Fruit fly (Drosophila melanogaster) whole organism, embryonic: ENCODE results near the gene Mo25.

Experiments used
- Adf1 ChIP-seq: fragments of 200-800 bp; sonication (Bioruptor generic); IDR thresholded peaks from 2 replicates; pipeline ENCODE4 v1.3.6; 2022; ENCODE audit warnings: missing biosample characterization, missing genetic modification characterization
- CG10431 ChIP-seq: fragments of 200-800 bp; sonication (Bioruptor generic); optimal IDR thresholded peaks from 3 replicates; lab custom pipeline; 2018; ENCODE audit warnings: missing biosample characterization, mild to moderate bottlenecking, missing genetic modification characterization
- CG11093 ChIP-seq: fragments of 200-800 bp; sonication (Bioruptor generic); IDR thresholded peaks from 3 replicates; pipeline ENCODE4 v1.3.6; 2022; ENCODE audit warnings: missing biosample characterization, missing genetic modification characterization
- CG12104 ChIP-seq: fragments of 200-800 bp; sonication (Bioruptor generic); optimal IDR thresholded peaks from 3 replicates; lab custom pipeline; 2016; ENCODE audit warnings: missing biosample characterization, missing genetic modification characterization
- CG12236 ChIP-seq: fragments of 200-800 bp; sonication (Bioruptor generic); optimal IDR thresholded peaks from 2 replicates; lab custom pipeline; 2016; ENCODE audit warnings: missing biosample characterization, missing genetic modification characterization
- CG13123 ChIP-seq: fragments of 200-800 bp; sonication (Bioruptor generic); optimal IDR thresholded peaks from 2 replicates; lab custom pipeline; 2016; ENCODE audit warnings: missing biosample characterization, missing genetic modification characterization
- CG15011 ChIP-seq: fragments of 200-800 bp; sonication (Bioruptor generic); optimal IDR thresholded peaks from 3 replicates; lab custom pipeline; 2018; ENCODE audit warnings: missing biosample characterization, mild to moderate bottlenecking, missing genetic modification characterization
- CG1529 ChIP-seq: fragments of 200-800 bp; sonication (Bioruptor generic); optimal IDR thresholded peaks from 3 replicates; lab custom pipeline; 2018; ENCODE audit warnings: missing biosample characterization, missing genetic modification characterization
- CG1603 ChIP-seq: fragments of 200-800 bp; sonication (Bioruptor generic); optimal IDR thresholded peaks from 2 replicates; lab custom pipeline; 2019; ENCODE audit warnings: missing biosample characterization, mild to moderate bottlenecking, missing genetic modification characterization, moderate library complexity
- CG17328 ChIP-seq: fragments of 200-800 bp; sonication (Bioruptor generic); IDR thresholded peaks from 2 replicates; pipeline ENCODE4 v1.3.6; 2022; ENCODE audit warnings: missing biosample characterization, missing genetic modification characterization
- CG17385 ChIP-seq: fragments of 200-800 bp; sonication (Bioruptor generic); optimal IDR thresholded peaks from 3 replicates; lab custom pipeline; 2018; ENCODE audit warnings: missing biosample characterization, mild to moderate bottlenecking, missing genetic modification characterization
- CG18011 ChIP-seq: fragments of 200-800 bp; sonication (Bioruptor generic); optimal IDR thresholded peaks from 2 replicates; lab custom pipeline; 2017; ENCODE audit warnings: missing biosample characterization, missing genetic modification characterization, mild to moderate bottlenecking, moderate library complexity, missing genotype
- CG2116 ChIP-seq: fragments of 200-800 bp; sonication (Bioruptor generic); optimal IDR thresholded peaks from 3 replicates; lab custom pipeline; 2018; ENCODE audit warnings: missing biosample characterization, mild to moderate bottlenecking, missing genetic modification characterization
- CG33557 ChIP-seq: fragments of 200-800 bp; sonication (Bioruptor generic); optimal IDR thresholded peaks from 2 replicates; lab custom pipeline; 2019; ENCODE audit warnings: missing biosample characterization, mild to moderate bottlenecking, missing genetic modification characterization, moderate library complexity
- CG34224 ChIP-seq: fragments of 200-800 bp; sonication (Bioruptor generic); IDR thresholded peaks from 3 replicates; pipeline ENCODE4 v1.3.6; 2022; ENCODE audit warnings: missing biosample characterization, missing genetic modification characterization; ENCODE audit not compliant: partially characterized antibody
- CG4424 ChIP-seq: fragments of 200-800 bp; sonication (Bioruptor generic); optimal IDR thresholded peaks from 3 replicates; lab custom pipeline; 2016; ENCODE audit warnings: missing biosample characterization, missing genetic modification characterization
- CG7839 ChIP-seq: fragments of 200-800 bp; sonication (Bioruptor generic); optimal IDR thresholded peaks from 3 replicates; lab custom pipeline; 2018; ENCODE audit warnings: missing biosample characterization, mild to moderate bottlenecking, missing genetic modification characterization, moderate library complexity
- CG8089 ChIP-seq: fragments of 200-800 bp; sonication (Bioruptor generic); optimal IDR thresholded peaks from 3 replicates; lab custom pipeline; 2016; ENCODE audit warnings: missing biosample characterization, missing genetic modification characterization
- CG9437 ChIP-seq: fragments of 200-800 bp; sonication (Bioruptor generic); optimal IDR thresholded peaks from 2 replicates; lab custom pipeline; 2018; ENCODE audit warnings: missing biosample characterization, mild to moderate bottlenecking, missing genetic modification characterization
- CG9932 ChIP-seq: fragments of 200-800 bp; sonication (Bioruptor generic); IDR thresholded peaks from 2 replicates; pipeline ENCODE4 v1.3.6; 2022; ENCODE audit warnings: missing biosample characterization, missing genetic modification characterization
- CTCF ChIP-seq: fragments of 200-800 bp; sonication (Bioruptor generic); optimal IDR thresholded peaks from 2 replicates; lab custom pipeline; 2017; ENCODE audit warnings: missing biosample characterization, mild to moderate bottlenecking, missing genetic modification characterization, moderate library complexity
- Deaf1 ChIP-seq: fragments of 200-800 bp; optimal IDR thresholded peaks from 3 replicates; lab custom pipeline; 2019; ENCODE audit warnings: missing biosample characterization, mild to moderate bottlenecking, missing genetic modification characterization, moderate library complexity
- Dfd ChIP-seq, 2 experiments: fragments of >200 bp; optimal IDR thresholded peaks; 2 replicates each; lab custom pipeline; 2017; ENCODE audit warnings: missing biosample characterization in 2 of 2, missing genetic modification characterization in 2 of 2
- Doc2 ChIP-seq: fragments of 200-800 bp; sonication (Bioruptor generic); IDR thresholded peaks from 2 replicates; pipeline ENCODE4 v1.3.6; 2022; ENCODE audit warnings: missing biosample characterization, missing genetic modification characterization
- GATAe ChIP-seq: fragments of 200-800 bp; sonication (Bioruptor generic); conservative IDR thresholded peaks from 2 replicates; pipeline ENCODE4 v1.3.6; 2022; ENCODE audit warnings: missing biosample characterization, missing genetic modification characterization
- HLH4C ChIP-seq: fragments of 200-800 bp; sonication (Bioruptor generic); IDR thresholded peaks from 3 replicates; pipeline ENCODE4 v1.3.6; 2022; ENCODE audit warnings: missing biosample characterization, missing genetic modification characterization; ENCODE audit not compliant: partially characterized antibody
- Mad ChIP-seq: fragments of 200-800 bp; sonication (Bioruptor generic); optimal IDR thresholded peaks from 2 replicates; lab custom pipeline; 2016; ENCODE audit warnings: missing biosample characterization, missing genetic modification characterization
- Max ChIP-seq: fragments of 200-800 bp; sonication (Bioruptor generic); optimal IDR thresholded peaks from 2 replicates; lab custom pipeline; 2016; ENCODE audit warnings: missing biosample characterization, mild to moderate bottlenecking, missing genetic modification characterization
- Nf-YC ChIP-seq: fragments of 200-800 bp; optimal IDR thresholded peaks from 3 replicates; lab custom pipeline; 2019; ENCODE audit warnings: missing biosample characterization, mild to moderate bottlenecking, missing genetic modification characterization, moderate library complexity
- Oli ChIP-seq: fragments of 200-800 bp; sonication (Bioruptor generic); optimal IDR thresholded peaks from 2 replicates; lab custom pipeline; 2018; ENCODE audit warnings: missing biosample characterization, mild to moderate bottlenecking, missing genetic modification characterization, moderate library complexity
- Rx ChIP-seq: fragments of 200-800 bp; sonication (Bioruptor generic); IDR thresholded peaks from 2 replicates; pipeline ENCODE4 v1.3.6; 2022; ENCODE audit warnings: missing biosample characterization, missing genetic modification characterization
- Spps ChIP-seq: fragments of 200-800 bp; sonication (Bioruptor generic); optimal IDR thresholded peaks from 2 replicates; lab custom pipeline; 2018; ENCODE audit warnings: missing biosample characterization, mild to moderate bottlenecking, missing genetic modification characterization
- ac ChIP-seq: fragments of 200-800 bp; sonication (Bioruptor generic); optimal IDR thresholded peaks from 3 replicates; lab custom pipeline; 2017; ENCODE audit warnings: missing biosample characterization, mild to moderate bottlenecking, missing genetic modification characterization
- bsh ChIP-seq, 2 experiments: fragments of 200-800 bp; sonication (Bioruptor generic); optimal IDR thresholded peaks; 2 replicates each; lab custom pipeline; 2017 to 2018; ENCODE audit warnings: mild to moderate bottlenecking in 2 of 2, missing biosample characterization in 2 of 2, missing genetic modification characterization in 2 of 2, moderate library complexity in 1 of 2
- chinmo ChIP-seq: fragments of 200-800 bp; sonication (Bioruptor generic); IDR thresholded peaks from 4 replicates; pipeline ENCODE4 v1.3.6; 2022; ENCODE audit warnings: missing biosample characterization, missing genetic modification characterization; ENCODE audit not compliant: partially characterized antibody
- chm ChIP-seq: fragments of 200-800 bp; sonication (Bioruptor generic); IDR thresholded peaks from 2 replicates; pipeline ENCODE4 v1.3.6; 2022; ENCODE audit warnings: missing biosample characterization, missing genetic modification characterization
- chn ChIP-seq: fragments of 200-800 bp; sonication (Bioruptor generic); optimal IDR thresholded peaks from 2 replicates; lab custom pipeline; 2016; ENCODE audit warnings: missing biosample characterization, missing genetic modification characterization
- crc ChIP-seq: fragments of 200-800 bp; sonication (Bioruptor generic); optimal IDR thresholded peaks from 2 replicates; lab custom pipeline; 2016; ENCODE audit warnings: missing biosample characterization, missing genetic modification characterization
- crp ChIP-seq, 2 experiments: fragments of 200-800 bp; sonication (Bioruptor generic); optimal IDR thresholded peaks; 2 replicates in 1 of 2; 3 replicates in 1 of 2; lab custom pipeline; 2017; ENCODE audit warnings: missing biosample characterization in 2 of 2, missing genetic modification characterization in 2 of 2, mild to moderate bottlenecking in 1 of 2, moderate library complexity in 1 of 2
- emc ChIP-seq: fragments of 200-800 bp; sonication (Bioruptor generic); optimal IDR thresholded peaks from 2 replicates; lab custom pipeline; 2016; ENCODE audit warnings: missing biosample characterization, missing genetic modification characterization
- eyg ChIP-seq: fragments of 200-800 bp; sonication (Bioruptor generic); optimal IDR thresholded peaks from 3 replicates; lab custom pipeline; 2016; ENCODE audit warnings: missing biosample characterization, missing genetic modification characterization
- grn ChIP-seq: fragments of 200-800 bp; sonication (Bioruptor generic); optimal IDR thresholded peaks from 3 replicates; lab custom pipeline; 2017; ENCODE audit warnings: missing biosample characterization, missing genetic modification characterization
- her ChIP-seq: fragments of 200-800 bp; sonication (Bioruptor generic); optimal IDR thresholded peaks from 2 replicates; lab custom pipeline; 2016; ENCODE audit warnings: missing biosample characterization, missing genetic modification characterization
- lilli ChIP-seq: fragments of 200-800 bp; sonication (Bioruptor generic); optimal IDR thresholded peaks from 3 replicates; lab custom pipeline; 2016; ENCODE audit warnings: missing biosample characterization, missing genetic modification characterization
- lmd ChIP-seq: fragments of 200-800 bp; sonication (Bioruptor generic); IDR thresholded peaks from 2 replicates; pipeline ENCODE4 v1.3.6; 2022; ENCODE audit warnings: missing biosample characterization, missing genetic modification characterization
- nom ChIP-seq: fragments of 200-800 bp; sonication (Bioruptor generic); optimal IDR thresholded peaks from 2 replicates; lab custom pipeline; 2017; ENCODE audit warnings: missing biosample characterization, missing genetic modification characterization, mild to moderate bottlenecking, moderate library complexity, missing genetic modification reagents
- odd ChIP-seq: fragments of 200-800 bp; sonication (Bioruptor generic); optimal IDR thresholded peaks from 2 replicates; lab custom pipeline; 2017; ENCODE audit warnings: missing biosample characterization, mild to moderate bottlenecking, missing genetic modification characterization
- pfk ChIP-seq: fragments of 200-800 bp; sonication (Bioruptor generic); optimal IDR thresholded peaks from 2 replicates; lab custom pipeline; 2018; ENCODE audit warnings: missing biosample characterization, mild to moderate bottlenecking, missing genetic modification characterization, moderate library complexity
- pzg ChIP-seq: fragments of 200-800 bp; sonication (Bioruptor generic); optimal IDR thresholded peaks from 3 replicates; lab custom pipeline; 2018; ENCODE audit warnings: missing biosample characterization, mild to moderate bottlenecking, missing genetic modification characterization, moderate library complexity
- row ChIP-seq: fragments of 200-800 bp; sonication (Bioruptor generic); IDR thresholded peaks from 3 replicates; pipeline ENCODE4 v1.3.6; 2022; ENCODE audit warnings: missing biosample characterization, missing genetic modification characterization
- salm ChIP-seq: fragments of 200-800 bp; sonication (Bioruptor generic); optimal IDR thresholded peaks from 2 replicates; lab custom pipeline; 2018; ENCODE audit warnings: missing biosample characterization, mild to moderate bottlenecking, missing genetic modification characterization
- vfl ChIP-seq: fragments of 200-800 bp; sonication (Bioruptor generic); optimal IDR thresholded peaks from 2 replicates; lab custom pipeline; 2016; ENCODE audit warnings: missing biosample characterization, missing genetic modification characterization

Mo25 gene

dm6 chr3L:16567495-16567894, 47.8 kb downstream of the Mo25 start (continued):
- no peak for TF ChIP-seq pfk (GFP tag; lab: Kevin White, UChicago)
- TF ChIP-seq grn (GFP tag; lab: Kevin White, UChicago): no peak
- TF ChIP-seq Deaf1 (tag; lab: Kevin White, UChicago): peak; percentile 25
- peak; percentile 30 for TF ChIP-seq CG33557 (GFP tag; lab: Kevin White, UChicago)
- TF ChIP-seq her: no peak
- no peak for TF ChIP-seq Dfd (GFP tag; optimal IDR thresholded peaks at IDR 0.05; lab: Kevin White, UChicago)
- peak; percentile 45 for TF ChIP-seq Spps (tag; lab: Kevin White, UChicago)
- no peak for TF ChIP-seq CG13123 (GFP tag; lab: Kevin White, UChicago)
- no peak for TF ChIP-seq GATAe (GFP tag; lab: Robert Waterston, UW)
- TF ChIP-seq CG12104 (GFP tag; lab: Kevin White, UChicago): peak; percentile 9
- peak; percentile 65 for TF ChIP-seq CG4424 (GFP tag; lab: Kevin White, UChicago)
- TF ChIP-seq crp (GFP tag; optimal IDR thresholded peaks at IDR 0.05; lab: Kevin White, UChicago): no peak
- no peak for TF ChIP-seq CTCF (GFP tag; lab: Kevin White, UChicago)
- no peak for TF ChIP-seq eyg
- peak; percentile 65 for TF ChIP-seq CG1529 (GFP tag; lab: Kevin White, UChicago)
- TF ChIP-seq emc: no peak
- peak; percentile 62 for TF ChIP-seq CG1603
- TF ChIP-seq nom (GFP tag; lab: Kevin White, UChicago): no peak
- no peak for TF ChIP-seq HLH4C (GFP tag; lab: Robert Waterston, UW)
- TF ChIP-seq CG10431: peak; percentile 37
- TF ChIP-seq bsh (GFP tag; optimal IDR thresholded peaks at IDR 0.05; lab: Kevin White, UChicago): peak in 1 of 2 experiments; percentile 84
- no peak for TF ChIP-seq vfl
- no peak for TF ChIP-seq Mad (GFP tag; lab: Kevin White, UChicago)
- TF ChIP-seq CG9932 (GFP tag; lab: Robert Waterston, UW): no peak
- peak; percentile 20 for TF ChIP-seq Max (GFP tag; lab: Kevin White, UChicago)
- peak; percentile 14 for TF ChIP-seq lilli (GFP tag; lab: Kevin White, UChicago)
- peak; percentile 48 for TF ChIP-seq odd
- peak; percentile 59; the same call in 1 of the 2 replicates for TF ChIP-seq Rx (GFP tag; lab: Robert Waterston, UW)
- TF ChIP-seq Oli (tag; lab: Kevin White, UChicago): peak; percentile 71
- no peak for TF ChIP-seq pzg
- 0 out of 2 replicates have a peak, but pooled peaks have one; percentile 20 for TF ChIP-seq chm (GFP tag; lab: Robert Waterston, UW)
- no peak for TF ChIP-seq CG11093 (GFP tag; lab: Robert Waterston, UW)
- peak; percentile 11 for TF ChIP-seq CG2116
- peak; percentile 53 for TF ChIP-seq CG17328 (GFP tag; lab: Robert Waterston, UW)
- TF ChIP-seq chn (GFP tag; lab: Kevin White, UChicago): no peak
- TF ChIP-seq CG7839 (tag; lab: Kevin White, UChicago): peak; percentile 73
- TF ChIP-seq CG17385: peak; percentile 59
- TF ChIP-seq Nf-YC: peak; percentile 40
- TF ChIP-seq CG34224 (GFP tag; lab: Robert Waterston, UW): no peak
- no peak for TF ChIP-seq crc (GFP tag; lab: Kevin White, UChicago)
- TF ChIP-seq CG15011 (GFP tag; lab: Kevin White, UChicago): peak; percentile 40
- TF ChIP-seq CG9437: peak; percentile 53
- peak; percentile 72 for TF ChIP-seq row (GFP tag; lab: Robert Waterston, UW)
- TF ChIP-seq ac (GFP tag; lab: Kevin White, UChicago): no peak
- TF ChIP-seq CG18011 (GFP tag; lab: Kevin White, UChicago): no peak
- no peak for TF ChIP-seq CG12236 (GFP tag; lab: Kevin White, UChicago)
- TF ChIP-seq salm (tag; lab: Kevin White, UChicago): peak; percentile 64
- no peak for TF ChIP-seq CG8089 (GFP tag; lab: Kevin White, UChicago)
- no peak for TF ChIP-seq Adf1
- TF ChIP-seq lmd: peak; percentile 48; the same call in 1 of the 2 replicates
- no peak for TF ChIP-seq Doc2 (GFP tag; lab: Robert Waterston, UW)
- no peak for TF ChIP-seq chinmo (GFP tag; lab: Robert Waterston, UW)
